Worm (Caenorhabditis elegans): Measurements from ENCODE around the gene Y54B9A.1.

- TF ChIP-seq lin-35 (GFP tag; optimal IDR thresholded peaks at IDR 0.05), result no peak
- TF ChIP-seq C16A3.4 (tag; optimal IDR thresholded peaks at IDR 0.05), result no peak
- no peak for TF ChIP-seq zip-4 (GFP tag; optimal IDR thresholded peaks at IDR 0.05)
- TF ChIP-seq aly-2 (tag; optimal IDR thresholded peaks at IDR 0.05), result no peak
- TF ChIP-seq egl-27 (tag; optimal IDR thresholded peaks at IDR 0.05), result no peak
- no peak for TF ChIP-seq hpl-2 (GFP tag; optimal IDR thresholded peaks at IDR 0.05)
- TF ChIP-seq lin-13 (GFP tag; optimal IDR thresholded peaks at IDR 0.05), result no peak
- TF ChIP-seq nhr-77 (tag; optimal IDR thresholded peaks at IDR 0.05), result no peak
- TF ChIP-seq nhr-11 (tag; optimal IDR thresholded peaks at IDR 0.05), result no peak
These were observed 32.3 kb upstream of the Y54B9A.1 start, which contains the start of gene flp-6 for ce11 chrV:9471675-9472074.

All from whole organism, L1 larva.